Worm (Caenorhabditis elegans) whole organism, late embryonic: ENCODE measurements around the gene mrp-7.

ENCODE experiments used
- C38D4.7 ChIP-seq: fragments of 200-800 bp; sonication (Bioruptor generic); optimal IDR thresholded peaks from 2 replicates; lab custom pipeline; 2018; ENCODE audit warnings: mild to moderate bottlenecking, missing genetic modification characterization, moderate library complexity, missing compliant biosample characterization
- ceh-14 ChIP-seq: sonication (generic microtip); optimal IDR thresholded peaks from 2 replicates; lab custom pipeline; 2016; ENCODE audit warnings: missing genotype, missing genetic modification characterization, missing compliant biosample characterization
- ceh-22 ChIP-seq: sonication (generic microtip); optimal IDR thresholded peaks from 2 replicates; lab custom pipeline; 2017; ENCODE audit warnings: missing biosample characterization, missing genetic modification characterization
- ceh-24 ChIP-seq: sonication (generic microtip); optimal IDR thresholded peaks from 2 replicates; lab custom pipeline; 2016; ENCODE audit warnings: mild to moderate bottlenecking, missing genetic modification characterization, missing compliant biosample characterization
- ceh-30 ChIP-seq: fragments of 150-350 bp; optimal IDR thresholded peaks from 2 replicates; lab custom pipeline; 2014; ENCODE audit warnings: missing biosample characterization, missing genetic modification characterization
- ceh-31 ChIP-seq: sonication (generic microtip); optimal IDR thresholded peaks from 2 replicates; lab custom pipeline; 2016; ENCODE audit warnings: missing genetic modification characterization, missing compliant biosample characterization
- ceh-45 ChIP-seq: fragments of 200-800 bp; sonication (Bioruptor generic); IDR thresholded peaks from 2 replicates; pipeline ENCODE4 v1.3.6; 2022; ENCODE audit warnings: missing genetic modification reagents, missing genetic modification characterization, missing compliant biosample characterization
- dve-1 ChIP-seq: sonication (generic microtip); optimal IDR thresholded peaks from 2 replicates; lab custom pipeline; 2017; ENCODE audit warnings: antibody characterized with exemption, mild to moderate bottlenecking, missing genetic modification characterization, missing compliant biosample characterization
- elt-2 ChIP-seq: sonication (generic microtip); optimal IDR thresholded peaks from 2 replicates; lab custom pipeline; 2016; ENCODE audit warnings: missing genetic modification reagents, missing genetic modification characterization, missing compliant biosample characterization
- elt-4 ChIP-seq: sonication (generic microtip); optimal IDR thresholded peaks from 2 replicates; lab custom pipeline; 2016; ENCODE audit warnings: missing genetic modification characterization, missing compliant biosample characterization
- ets-4 ChIP-seq: sonication (generic microtip); optimal IDR thresholded peaks from 2 replicates; lab custom pipeline; 2016; ENCODE audit warnings: missing genetic modification characterization, missing compliant biosample characterization
- fax-1 ChIP-seq: sonication (generic microtip); optimal IDR thresholded peaks from 2 replicates; lab custom pipeline; 2016; ENCODE audit warnings: missing genotype, missing genetic modification characterization, missing compliant biosample characterization
- fkh-10 ChIP-seq: fragments of 150-350 bp; optimal IDR thresholded peaks from 2 replicates; lab custom pipeline; 2014; ENCODE audit warnings: missing biosample characterization, missing genetic modification reagents, missing genetic modification characterization
- hlh-30 ChIP-seq: sonication (generic microtip); optimal IDR thresholded peaks from 2 replicates; lab custom pipeline; 2017; ENCODE audit warnings: antibody characterized with exemption, missing genetic modification characterization, missing compliant biosample characterization; ENCODE audit not compliant: insufficient read depth
- hlh-6 ChIP-seq: sonication (generic microtip); optimal IDR thresholded peaks from 2 replicates; lab custom pipeline; 2016; ENCODE audit warnings: missing genotype, missing genetic modification characterization, missing compliant biosample characterization
- nhr-11 ChIP-seq: fragments of 150-350 bp; optimal IDR thresholded peaks from 2 replicates; lab custom pipeline; 2014; ENCODE audit warnings: missing biosample characterization, missing genetic modification characterization
- nhr-232 ChIP-seq: sonication (generic microtip); optimal IDR thresholded peaks from 2 replicates; lab custom pipeline; 2016; ENCODE audit warnings: missing genetic modification characterization, missing compliant biosample characterization
- npax-4 ChIP-seq: sonication (generic microtip); optimal IDR thresholded peaks from 2 replicates; lab custom pipeline; 2016; ENCODE audit warnings: missing genetic modification characterization, missing compliant biosample characterization
- pag-3 ChIP-seq: sonication (generic microtip); optimal IDR thresholded peaks from 2 replicates; lab custom pipeline; 2016; ENCODE audit warnings: missing compliant biosample characterization, missing genetic modification characterization, borderline replicate concordance
- pax-1 ChIP-seq: fragments of 150-350 bp; optimal IDR thresholded peaks from 2 replicates; lab custom pipeline; 2014; ENCODE audit warnings: missing biosample characterization, missing genetic modification characterization
- pros-1 ChIP-seq: fragments of 150-350 bp; optimal IDR thresholded peaks from 2 replicates; lab custom pipeline; 2014; ENCODE audit warnings: missing biosample characterization, missing genetic modification reagents, missing genetic modification characterization
- ref-2 ChIP-seq: sonication (generic microtip); optimal IDR thresholded peaks from 2 replicates; lab custom pipeline; 2016; ENCODE audit warnings: missing genetic modification characterization, missing compliant biosample characterization
- sox-2 ChIP-seq: fragments of 200-800 bp; sonication (Bioruptor generic); IDR thresholded peaks from 2 replicates; pipeline ENCODE4 v1.3.6; 2022; ENCODE audit warnings: missing genetic modification reagents, missing genetic modification characterization, missing compliant biosample characterization

mrp-7 gene

ce11 chrV:19738117-19738516 is 63.5 kb downstream of the mrp-7 start, which contains the start of gene fbxa-131:
TSS of gene fbxa-131 (plus strand) at chrV:19738417.
- no peak for TF ChIP-seq sox-2
- no peak for TF ChIP-seq fkh-10 (GFP tag; lab: Kevin White, UChicago)
- TF ChIP-seq pag-3 (tag; lab: Kevin White, UChicago) = no peak
- TF ChIP-seq pros-1 = no peak
- TF ChIP-seq nhr-11 (tag; lab: Kevin White, UChicago) = no peak
- no peak for TF ChIP-seq ceh-31 (tag; lab: Kevin White, UChicago)
- TF ChIP-seq fax-1 (tag; lab: Kevin White, UChicago) = no peak
- TF ChIP-seq npax-4 = no peak
- no peak for TF ChIP-seq ets-4 (tag; lab: Kevin White, UChicago)
- TF ChIP-seq, all 69 proteins: peak for 0

- no peak for TF ChIP-seq pag-3 (tag; lab: Kevin White, UChicago)
- no peak for TF ChIP-seq ceh-24 (tag; lab: Kevin White, UChicago)
- no peak for TF ChIP-seq elt-2 (tag; lab: Kevin White, UChicago)
- TF ChIP-seq hlh-30 (tag; lab: Kevin White, UChicago) = no peak
- TF ChIP-seq hlh-6 (tag; lab: Kevin White, UChicago) = no peak
- TF ChIP-seq ets-4 (tag; lab: Kevin White, UChicago) = no peak
- TF ChIP-seq ceh-22 (tag; lab: Kevin White, UChicago) = no peak
- no peak for TF ChIP-seq ceh-30
- TF ChIP-seq pros-1 = no peak
- no peak for TF ChIP-seq ceh-14 (tag; lab: Kevin White, UChicago)
- no peak for TF ChIP-seq nhr-11 (tag; lab: Kevin White, UChicago)
- no peak for TF ChIP-seq dve-1
- TF ChIP-seq pax-1 (tag; lab: Kevin White, UChicago) = no peak
- TF ChIP-seq elt-4 = no peak
- no peak for TF ChIP-seq ceh-45 (GFP tag; lab: Robert Waterston, UW)
- no peak for TF ChIP-seq ref-2
- TF ChIP-seq C38D4.7 = no peak
Observed at ce11 chrV:19741034-19741433, 66.4 kb downstream of the mrp-7 start, which contains the start of gene W04E12.2. TSS of gene W04E12.2 (minus strand) at chrV:19741134.

ce11 chrV:19741651-19742050 is 67.0 kb downstream of the mrp-7 start, which contains the start of gene W04E12.3:
TSS of gene W04E12.3 (plus strand) at chrV:19741951.
- TF ChIP-seq ceh-14 (tag; lab: Kevin White, UChicago) (no peak), nhr-232 (no peak)
